In the genomic region with DNA sequence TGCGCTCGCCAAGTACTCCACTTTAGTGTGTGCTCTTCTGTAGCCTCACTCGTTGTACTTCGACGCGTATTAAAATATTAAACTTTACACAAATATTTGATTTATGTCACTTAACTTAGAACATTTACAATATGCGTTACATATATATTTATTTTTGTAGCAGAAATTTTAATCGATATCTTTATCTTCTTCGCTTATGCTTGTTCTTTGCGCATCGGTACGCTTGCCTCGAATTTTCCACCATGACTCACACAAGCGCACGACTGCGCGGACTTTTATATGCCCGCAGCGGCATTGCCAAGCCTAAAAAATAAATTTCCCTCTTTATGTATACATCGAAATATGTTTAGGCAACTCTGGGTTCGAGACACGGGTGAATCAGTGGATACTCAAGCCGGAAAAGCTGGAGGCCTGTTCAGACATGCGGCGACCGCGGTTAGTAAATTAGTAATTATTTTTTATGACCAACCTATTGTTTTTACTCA, we compare ENCODE assay signal across 1 fruit fly cellular context.
TF ChIP-seq lines count a peak whose summit lies in the region.

TSS of gene aqz (minus strand) at position 255 of the 485 bp plus-strand sequence.

TF ChIP-seq in whole organism, embryonic, 481 proteins besides CTCF, POLR2A, EP300 and RAD21 (continued from another document and continues in another):
- TF ChIP-seq Oli (tag; optimal IDR thresholded peaks at IDR 0.05; lab: Kevin White, UChicago) (no peak), Fer1 (GFP tag; optimal IDR thresholded peaks at IDR 0.05; lab: Kevin White, UChicago) (peak; percentile 69), bcd (GFP tag; optimal IDR thresholded peaks at IDR 0.05; lab: Kevin White, UChicago) (peak; percentile 66), CG1233 (GFP tag; optimal IDR thresholded peaks at IDR 0.05; lab: Kevin White, UChicago) (peak; percentile 68), bab2 (GFP tag; optimal IDR thresholded peaks at IDR 0.05; lab: Kevin White, UChicago) (peak; percentile 53), Atf3 (GFP tag; optimal IDR thresholded peaks at IDR 0.05; lab: Kevin White, UChicago) (peak; percentile 78), ham (GFP tag; IDR thresholded peaks at IDR 0.05; lab: Robert Waterston, UW) (peak; percentile 49; the same call in 1 of the 2 replicates), CG17802 (tag; optimal IDR thresholded peaks at IDR 0.05; lab: Kevin White, UChicago) (peak; percentile 100), CG5180 (GFP tag; optimal IDR thresholded peaks at IDR 0.05; lab: Kevin White, UChicago) (no peak), NFAT (GFP tag; IDR thresholded peaks at IDR 0.05; lab: Robert Waterston, UW) (peak; percentile 72), dmrt99B (tag; optimal IDR thresholded peaks at IDR 0.05; lab: Kevin White, UChicago) (no peak), MESR4 (GFP tag; optimal IDR thresholded peaks at IDR 0.05; lab: Kevin White, UChicago) (peak; percentile 76), ftz-f1 (GFP tag; optimal IDR thresholded peaks at IDR 0.05; lab: Kevin White, UChicago) (peak; percentile 77), CG4328 (GFP tag; optimal IDR thresholded peaks at IDR 0.05; lab: Kevin White, UChicago) (no peak), ap (GFP tag; IDR thresholded peaks at IDR 0.05; lab: Robert Waterston, UW) (no peak), zen2 (GFP tag; IDR thresholded peaks at IDR 0.05; lab: Robert Waterston, UW; ENCODE audit: partially characterized antibody) (no peak), CG1024 (GFP tag; IDR thresholded peaks at IDR 0.05; lab: Robert Waterston, UW) (peak; percentile 77), CG4854 (GFP tag; optimal IDR thresholded peaks at IDR 0.05; lab: Kevin White, UChicago) (peak; percentile 54), CG11504 (tag; optimal IDR thresholded peaks at IDR 0.05; lab: Kevin White, UChicago) (peak; percentile 80), Dp (GFP tag; optimal IDR thresholded peaks at IDR 0.05; lab: Kevin White, UChicago) (peak; percentile 77), sob (GFP tag; IDR thresholded peaks at IDR 0.05; lab: Robert Waterston, UW) (peak; percentile 72), Doc2 (GFP tag; IDR thresholded peaks at IDR 0.05; lab: Robert Waterston, UW) (no peak), CG1832 (GFP tag; optimal IDR thresholded peaks at IDR 0.05; lab: Kevin White, UChicago) (no peak), CG1647 (GFP tag; optimal IDR thresholded peaks at IDR 0.05; lab: Kevin White, UChicago) (no peak), Ptx1 (GFP tag; IDR thresholded peaks at IDR 0.05; lab: Robert Waterston, UW) (peak; percentile 51), tin (GFP tag; optimal IDR thresholded peaks at IDR 0.05; lab: Kevin White, UChicago) (peak; percentile 54), so (GFP tag; IDR thresholded peaks at IDR 0.05; lab: Robert Waterston, UW) (peak; percentile 70; the same call in 2 of the 3 replicates), CG31365 (tag; optimal IDR thresholded peaks at IDR 0.05; lab: Kevin White, UChicago) (peak; percentile 54), CG6683 (GFP tag; optimal IDR thresholded peaks at IDR 0.05; lab: Kevin White, UChicago) (no peak), GATAe (GFP tag; conservative IDR thresholded peaks at IDR 0.05; lab: Robert Waterston, UW) (no peak), vvl (GFP tag; IDR thresholded peaks at IDR 0.05; lab: Robert Waterston, UW) (peak; percentile 85), Sox102F (GFP tag; optimal IDR thresholded peaks at IDR 0.05; lab: Kevin White, UChicago) (no peak), CG5245 (GFP tag; optimal IDR thresholded peaks at IDR 0.05; lab: Kevin White, UChicago) (no peak), Rfx (GFP tag; IDR thresholded peaks at IDR 0.05; lab: Robert Waterston, UW) (peak; percentile 74), CG17361 (GFP tag; IDR thresholded peaks at IDR 0.05; lab: Robert Waterston, UW) (peak; percentile 52; the same call in 1 of the 3 replicates), BtbVII (GFP tag; optimal IDR thresholded peaks at IDR 0.05; lab: Kevin White, UChicago) (peak; percentile 22), D19A (tag; optimal IDR thresholded peaks at IDR 0.05; lab: Kevin White, UChicago) (peak; percentile 64), dm (GFP tag; optimal IDR thresholded peaks at IDR 0.05; lab: Kevin White, UChicago) (peak; percentile 67), ato (GFP tag; IDR thresholded peaks at IDR 0.05; lab: Robert Waterston, UW; ENCODE audit: partially characterized antibody) (0 out of 2 replicates have a peak, but pooled peaks have one; percentile 67), CG17186 (GFP tag; optimal IDR thresholded peaks at IDR 0.05; lab: Kevin White, UChicago) (peak; percentile 69), CG12219 (GFP tag; optimal IDR thresholded peaks at IDR 0.05; lab: Kevin White, UChicago) (peak; percentile 14), PHDP (tag; optimal IDR thresholded peaks at IDR 0.05; lab: Kevin White, UChicago) (peak; percentile 19), H2.0 (GFP tag; IDR thresholded peaks at IDR 0.05; lab: Robert Waterston, UW) (no peak), Ets97D (GFP tag; optimal IDR thresholded peaks at IDR 0.05; lab: Kevin White, UChicago) (peak; percentile 97), E2f1 (GFP tag; IDR thresholded peaks at IDR 0.05; lab: Robert Waterston, UW) (peak; percentile 57; the same call in 1 of the 2 replicates), lilli (GFP tag; optimal IDR thresholded peaks at IDR 0.05; lab: Kevin White, UChicago) (peak; percentile 76), CG11085 (GFP tag; IDR thresholded peaks at IDR 0.05; lab: Robert Waterston, UW) (peak; percentile 48), Hand (GFP tag; optimal IDR thresholded peaks at IDR 0.05; lab: Kevin White, UChicago) (peak; percentile 15), Dek (tag; optimal IDR thresholded peaks at IDR 0.05; lab: Kevin White, UChicago) (peak; percentile 72), Gug (GFP tag; IDR thresholded peaks at IDR 0.05; lab: Robert Waterston, UW) (peak; percentile 21; the same call in 1 of the 4 replicates), Xbp1 (GFP tag; optimal IDR thresholded peaks at IDR 0.05; lab: Kevin White, UChicago) (peak; percentile 58), Eip74EF (GFP tag; optimal IDR thresholded peaks at IDR 0.05; lab: Kevin White, UChicago) (peak in 1 of 2 experiments; percentile 87), Tbp (GFP tag; optimal IDR thresholded peaks at IDR 0.05; lab: Kevin White, UChicago) (peak; percentile 72), pb (GFP tag; optimal IDR thresholded peaks at IDR 0.05; lab: Kevin White, UChicago) (peak; percentile 59), jing (GFP tag; optimal IDR thresholded peaks at IDR 0.05; lab: Kevin White, UChicago) (no peak), CG6765 (GFP tag; optimal IDR thresholded peaks at IDR 0.05; lab: Kevin White, UChicago) (peak; percentile 70), E2f2 (GFP tag; IDR thresholded peaks at IDR 0.05; lab: Robert Waterston, UW) (peak; percentile 82), unc-4 (GFP tag; IDR thresholded peaks at IDR 0.05; lab: Robert Waterston, UW; ENCODE audit: partially characterized antibody) (peak; percentile 57), CG15011 (GFP tag; optimal IDR thresholded peaks at IDR 0.05; lab: Kevin White, UChicago) (peak; percentile 31), CG10267 (tag; optimal IDR thresholded peaks at IDR 0.05; lab: Kevin White, UChicago) (peak; percentile 71), salm (tag; optimal IDR thresholded peaks at IDR 0.05; lab: Kevin White, UChicago) (peak; percentile 37), Jarid2 (GFP tag; optimal IDR thresholded peaks at IDR 0.05; lab: Kevin White, UChicago) (peak; percentile 88), CG6854 (GFP tag; optimal IDR thresholded peaks at IDR 0.05; lab: Kevin White, UChicago) (peak; percentile 59), gt (GFP tag; IDR thresholded peaks at IDR 0.05; lab: Robert Waterston, UW) (no peak), Opbp (GFP tag; IDR thresholded peaks at IDR 0.05; lab: Robert Waterston, UW; ENCODE audit: partially characterized antibody) (peak; percentile 79), hbn (GFP tag; IDR thresholded peaks at IDR 0.05; lab: Robert Waterston, UW; ENCODE audit: partially characterized antibody) (no peak; the same call in 1 of the 2 replicates), CG4707 (GFP tag; optimal IDR thresholded peaks at IDR 0.05; lab: Kevin White, UChicago) (peak; percentile 63), otp (GFP tag; IDR thresholded peaks at IDR 0.05; lab: Robert Waterston, UW) (no peak), pfk (GFP tag; optimal IDR thresholded peaks at IDR 0.05; lab: Kevin White, UChicago) (peak; percentile 64), cato (GFP tag; optimal IDR thresholded peaks at IDR 0.05; lab: Kevin White, UChicago; ENCODE audit: borderline replicate concordance) (no peak), Dll (GFP tag; IDR thresholded peaks at IDR 0.05; lab: Robert Waterston, UW; ENCODE audit: partially characterized antibody) (peak; percentile 49; the same call in 1 of the 4 replicates), ems (GFP tag; optimal IDR thresholded peaks at IDR 0.05; lab: Kevin White, UChicago) (peak; percentile 74), CG14014 (GFP tag; IDR thresholded peaks at IDR 0.05; lab: Robert Waterston, UW) (peak; percentile 60; the same call in 1 of the 2 replicates), inv (GFP tag; IDR thresholded peaks at IDR 0.05; lab: Robert Waterston, UW; ENCODE audit: partially characterized antibody) (peak; percentile 44; the same call in 1 of the 2 replicates), Dref (GFP tag; IDR thresholded peaks at IDR 0.05; lab: Robert Waterston, UW) (peak; percentile 74), Hsf (GFP tag; optimal IDR thresholded peaks at IDR 0.05; lab: Kevin White, UChicago) (peak; percentile 45), D (optimal IDR thresholded peaks at IDR 0.05; lab: Kevin White, UChicago) (no peak), D (GFP tag; optimal IDR thresholded peaks at IDR 0.05; lab: Kevin White, UChicago) (peak; percentile 4), MTF-1 (GFP tag; optimal IDR thresholded peaks at IDR 0.05; lab: Kevin White, UChicago; ENCODE audit: borderline replicate concordance) (peak; percentile 87), caup (GFP tag; optimal IDR thresholded peaks at IDR 0.05; lab: Kevin White, UChicago; ENCODE audit: severe bottlenecking) (peak; percentile 81), kah (GFP tag; optimal IDR thresholded peaks at IDR 0.05; lab: Kevin White, UChicago) (peak; percentile 68), Hr39 (optimal IDR thresholded peaks at IDR 0.05; lab: Kevin White, UChicago) (no peak), CG10366 (GFP tag; IDR thresholded peaks at IDR 0.05; lab: Robert Waterston, UW) (no peak), CG4730 (GFP tag; IDR thresholded peaks at IDR 0.05; lab: Robert Waterston, UW) (no peak), slbo (GFP tag; IDR thresholded peaks at IDR 0.05; lab: Robert Waterston, UW) (peak; percentile 74), sens (GFP tag; lab: Kevin White, UChicago) (peak; percentile 91), mam (GFP tag; optimal IDR thresholded peaks at IDR 0.05; lab: Kevin White, UChicago) (peak; percentile 64), CG18262 (tag; optimal IDR thresholded peaks at IDR 0.05; lab: Kevin White, UChicago) (peak; percentile 52), chinmo (GFP tag; IDR thresholded peaks at IDR 0.05; lab: Robert Waterston, UW; ENCODE audit: partially characterized antibody) (peak; percentile 75; the same call in 2 of the 4 replicates), Fer3 (tag; optimal IDR thresholded peaks at IDR 0.05; lab: Kevin White, UChicago) (peak; percentile 43), zfh2 (GFP tag; optimal IDR thresholded peaks at IDR 0.05; lab: Kevin White, UChicago) (peak; percentile 58), CG30431 (GFP tag; optimal IDR thresholded peaks at IDR 0.05; lab: Kevin White, UChicago) (peak; percentile 24), bowl (GFP tag; IDR thresholded peaks at IDR 0.05; lab: Robert Waterston, UW) (peak; percentile 46; the same call in 1 of the 2 replicates), grn (GFP tag; optimal IDR thresholded peaks at IDR 0.05; lab: Kevin White, UChicago) (peak; percentile 89), h (optimal IDR thresholded peaks at IDR 0.05; lab: Kevin White, UChicago) (no peak), CG15601 (tag; optimal IDR thresholded peaks at IDR 0.05; lab: Kevin White, UChicago) (peak; percentile 66), Camta (GFP tag; optimal IDR thresholded peaks at IDR 0.05; lab: Kevin White, UChicago) (peak; percentile 56), tna (GFP tag; IDR thresholded peaks at IDR 0.05; lab: Robert Waterston, UW; ENCODE audit: partially characterized antibody) (peak; percentile 36; the same call in 1 of the 2 replicates), CG12744 (GFP tag; optimal IDR thresholded peaks at IDR 0.05; lab: Kevin White, UChicago) (peak; percentile 46), TFAM (GFP tag; optimal IDR thresholded peaks at IDR 0.05; lab: Kevin White, UChicago) (no peak), crc (GFP tag; optimal IDR thresholded peaks at IDR 0.05; lab: Kevin White, UChicago) (no peak), CG2889 (GFP tag; IDR thresholded peaks at IDR 0.05; lab: Robert Waterston, UW) (peak; percentile 39; the same call in 1 of the 3 replicates), CG9609 (GFP tag; optimal IDR thresholded peaks at IDR 0.05; lab: Kevin White, UChicago) (peak; percentile 53), BEAF-32 (GFP tag; optimal IDR thresholded peaks at IDR 0.05; lab: Kevin White, UChicago) (peak; percentile 72), CG16779 (GFP tag; IDR thresholded peaks at IDR 0.05; lab: Robert Waterston, UW) (peak; percentile 49; the same call in 1 of the 2 replicates), luna (GFP tag; optimal IDR thresholded peaks at IDR 0.05; lab: Kevin White, UChicago) (peak; percentile 40), sqz (GFP tag; optimal IDR thresholded peaks at IDR 0.05; lab: Kevin White, UChicago) (peak; percentile 48), Taf1 (GFP tag; IDR thresholded peaks at IDR 0.05; lab: Robert Waterston, UW) (no peak), NC2β (GFP tag; optimal IDR thresholded peaks at IDR 0.05; lab: Kevin White, UChicago) (peak; percentile 81), CG32532 (GFP tag; IDR thresholded peaks at IDR 0.05; lab: Robert Waterston, UW) (peak; percentile 70), CG6689 (GFP tag; IDR thresholded peaks at IDR 0.05; lab: Robert Waterston, UW) (peak; percentile 35; the same call in 1 of the 2 replicates), gcm (GFP tag; optimal IDR thresholded peaks at IDR 0.05; lab: Kevin White, UChicago) (peak; percentile 42), CG2199 (GFP tag; IDR thresholded peaks at IDR 0.05; lab: Robert Waterston, UW) (peak; percentile 95; the same call in 2 of the 3 replicates), Ets65A (GFP tag; lab: Kevin White, UChicago) (peak; percentile 95), onecut (GFP tag; IDR thresholded peaks at IDR 0.05; lab: Robert Waterston, UW) (peak; percentile 98), Drgx (GFP tag; IDR thresholded peaks at IDR 0.05; lab: Robert Waterston, UW) (peak; percentile 57), CG14667 (GFP tag; IDR thresholded peaks at IDR 0.05; lab: Robert Waterston, UW) (no peak), Myb (GFP tag; optimal IDR thresholded peaks at IDR 0.05; lab: Kevin White, UChicago) (peak; percentile 92), usp (GFP tag; optimal IDR thresholded peaks at IDR 0.05; lab: Kevin White, UChicago) (no peak), CG6272 (GFP tag; IDR thresholded peaks at IDR 0.05; lab: Robert Waterston, UW) (peak; percentile 39; the same call in 1 of the 2 replicates), ara (GFP tag; IDR thresholded peaks at IDR 0.05; lab: Robert Waterston, UW) (peak; percentile 70), tup (GFP tag; optimal IDR thresholded peaks at IDR 0.05; lab: Kevin White, UChicago) (no peak)
